Worm (Caenorhabditis elegans): ENCODE data around the gene arrd-7.

DNA sequence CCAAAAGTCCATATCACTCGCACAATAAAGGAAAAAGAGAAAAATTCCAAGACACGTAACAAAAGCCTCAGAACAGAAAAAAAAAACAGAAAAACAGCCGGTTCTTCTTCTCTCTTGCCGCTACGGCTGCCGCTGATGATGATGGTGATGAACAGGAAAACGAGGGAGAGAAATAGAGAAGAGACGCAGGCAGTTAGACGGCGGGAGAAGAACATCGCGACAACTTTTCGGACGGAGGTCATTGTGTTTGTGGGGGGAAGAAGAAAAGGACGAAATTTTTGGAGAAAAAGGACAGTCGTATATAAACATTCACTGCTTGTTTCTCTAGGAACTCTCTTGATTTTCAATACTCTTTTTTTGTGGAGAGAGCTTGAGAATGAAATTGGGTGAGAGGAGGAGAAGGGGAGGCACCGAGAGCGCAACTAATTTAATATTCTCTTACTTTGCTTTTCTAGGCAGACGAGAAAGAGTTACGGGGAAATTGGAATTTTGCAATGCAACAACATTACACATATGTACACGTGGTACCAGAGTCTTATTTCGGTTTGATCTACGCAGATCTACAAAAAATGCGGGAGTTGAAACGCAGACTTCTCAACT is 27.3 kb upstream of the arrd-7 start:
- no peak for TF ChIP-seq lin-13 (GFP tag; optimal IDR thresholded peaks at IDR 0.05)
- no peak for TF ChIP-seq unc-39 (tag; optimal IDR thresholded peaks at IDR 0.05)
- TF ChIP-seq zfp-2 (tag; optimal IDR thresholded peaks at IDR 0.05), result no peak
- no peak for TF ChIP-seq ZK546.5 (tag; optimal IDR thresholded peaks at IDR 0.05)
- TF ChIP-seq mxl-3 (GFP tag; optimal IDR thresholded peaks at IDR 0.05), result no peak
- TF ChIP-seq lsy-2 (tag; optimal IDR thresholded peaks at IDR 0.05), result peak in 1 of 2 experiments; percentile 73
- peak; percentile 49 for TF ChIP-seq dpl-1 (GFP tag; optimal IDR thresholded peaks at IDR 0.05)

Measured in whole organism, L4 larva.